Fruit fly (Drosophila melanogaster) whole organism, embryonic: Measurements from ENCODE around the gene osi.

Experiments used
- Atf6 ChIP-seq: fragments of 200-800 bp; sonication (Bioruptor generic); IDR thresholded peaks from 2 replicates; pipeline ENCODE4 v1.3.6; 2022; ENCODE audit warnings: missing biosample characterization, missing genetic modification characterization
- CG10431 ChIP-seq: fragments of 200-800 bp; sonication (Bioruptor generic); optimal IDR thresholded peaks from 3 replicates; lab custom pipeline; 2018; ENCODE audit warnings: missing biosample characterization, mild to moderate bottlenecking, missing genetic modification characterization
- CG10543 ChIP-seq: fragments of 200-800 bp; sonication (Bioruptor generic); optimal IDR thresholded peaks from 3 replicates; lab custom pipeline; 2017; ENCODE audit warnings: missing biosample characterization, mild to moderate bottlenecking, missing genetic modification characterization, moderate library complexity
- CG10654 ChIP-seq: fragments of 200-800 bp; sonication (Bioruptor generic); optimal IDR thresholded peaks from 2 replicates; lab custom pipeline; 2016; ENCODE audit warnings: missing biosample characterization, missing genetic modification characterization
- CG11085 ChIP-seq: fragments of 200-800 bp; sonication (Bioruptor generic); IDR thresholded peaks from 2 replicates; pipeline ENCODE4 v1.3.6; 2022; ENCODE audit warnings: missing biosample characterization, missing genetic modification characterization
- CG12155 ChIP-seq: fragments of 200-800 bp; sonication (Bioruptor generic); optimal IDR thresholded peaks from 3 replicates; lab custom pipeline; 2016; ENCODE audit warnings: missing biosample characterization, missing genetic modification characterization
- CG12744 ChIP-seq: fragments of 200-800 bp; sonication (Bioruptor generic); optimal IDR thresholded peaks from 2 replicates; lab custom pipeline; 2016; ENCODE audit warnings: missing biosample characterization, missing genetic modification characterization
- CG14860 ChIP-seq: fragments of 200-800 bp; sonication (Bioruptor generic); IDR thresholded peaks from 3 replicates; pipeline ENCODE4 v1.3.6; 2022; ENCODE audit warnings: missing biosample characterization, missing genetic modification characterization; ENCODE audit not compliant: partially characterized antibody
- CG15011 ChIP-seq: fragments of 200-800 bp; sonication (Bioruptor generic); optimal IDR thresholded peaks from 3 replicates; lab custom pipeline; 2018; ENCODE audit warnings: missing biosample characterization, mild to moderate bottlenecking, missing genetic modification characterization
- CG15514 ChIP-seq: fragments of 200-800 bp; sonication (Bioruptor generic); optimal IDR thresholded peaks from 3 replicates; lab custom pipeline; 2017; ENCODE audit warnings: missing biosample characterization, missing genetic modification characterization, mild to moderate bottlenecking, moderate library complexity, missing genetic modification reagents
- CG4707 ChIP-seq: fragments of 200-800 bp; sonication (Bioruptor generic); optimal IDR thresholded peaks from 2 replicates; lab custom pipeline; 2018; ENCODE audit warnings: missing biosample characterization, mild to moderate bottlenecking, missing genetic modification characterization, moderate library complexity
- CG4854 ChIP-seq: fragments of 200-800 bp; sonication (Bioruptor generic); optimal IDR thresholded peaks from 2 replicates; lab custom pipeline; 2016; ENCODE audit warnings: missing biosample characterization, missing genetic modification characterization, inconsistent platforms
- CG7271 ChIP-seq: fragments of 200-800 bp; sonication (Bioruptor generic); optimal IDR thresholded peaks from 2 replicates; lab custom pipeline; 2018; ENCODE audit warnings: missing biosample characterization, mild to moderate bottlenecking, missing genetic modification characterization, moderate library complexity
- CG8089 ChIP-seq: fragments of 200-800 bp; sonication (Bioruptor generic); optimal IDR thresholded peaks from 3 replicates; lab custom pipeline; 2016; ENCODE audit warnings: missing biosample characterization, missing genetic modification characterization
- CG8281 ChIP-seq: fragments of 200-800 bp; sonication (Bioruptor generic); optimal IDR thresholded peaks from 2 replicates; lab custom pipeline; 2018; ENCODE audit warnings: missing biosample characterization, mild to moderate bottlenecking, missing genetic modification characterization, moderate library complexity
- CG8359 ChIP-seq: fragments of 200-800 bp; sonication (Bioruptor generic); optimal IDR thresholded peaks from 2 replicates; lab custom pipeline; 2017; ENCODE audit warnings: missing biosample characterization, mild to moderate bottlenecking, missing genetic modification characterization, borderline replicate concordance
- Camta ChIP-seq: fragments of 200-800 bp; sonication (Bioruptor generic); optimal IDR thresholded peaks from 2 replicates; lab custom pipeline; 2016; ENCODE audit warnings: missing biosample characterization, missing genetic modification characterization
- CrebB ChIP-seq: fragments of 200-800 bp; sonication (Bioruptor generic); optimal IDR thresholded peaks from 3 replicates; lab custom pipeline; 2018; ENCODE audit warnings: missing biosample characterization, mild to moderate bottlenecking, missing genetic modification characterization
- Dip3 ChIP-seq: fragments of 200-800 bp; sonication (Bioruptor generic); optimal IDR thresholded peaks from 3 replicates; lab custom pipeline; 2016; ENCODE audit warnings: missing biosample characterization, missing genetic modification characterization
- Doc2 ChIP-seq: fragments of 200-800 bp; sonication (Bioruptor generic); IDR thresholded peaks from 2 replicates; pipeline ENCODE4 v1.3.6; 2022; ENCODE audit warnings: missing biosample characterization, missing genetic modification characterization
- HmgD ChIP-seq: fragments of 200-800 bp; sonication (Bioruptor generic); optimal IDR thresholded peaks from 3 replicates; lab custom pipeline; 2016; ENCODE audit warnings: missing biosample characterization, missing genetic modification characterization
- MBD-R2 ChIP-seq: fragments of 200-800 bp; sonication (Bioruptor generic); IDR thresholded peaks from 2 replicates; pipeline ENCODE4 v1.3.6; 2022; ENCODE audit warnings: missing biosample characterization, missing genetic modification characterization
- Med ChIP-seq: fragments of 200-800 bp; sonication (Bioruptor generic); peaks from one replicate; lab custom pipeline; 2016; ENCODE audit warnings: missing biosample characterization, missing genetic modification characterization, mild to moderate bottlenecking, inconsistent platforms, moderate library complexity
- NC2β ChIP-seq: fragments of 200-800 bp; sonication (Bioruptor generic); optimal IDR thresholded peaks from 2 replicates; lab custom pipeline; 2016; ENCODE audit warnings: missing biosample characterization, missing genetic modification characterization
- Sox100B ChIP-seq: fragments of 200-800 bp; sonication (Bioruptor generic); optimal IDR thresholded peaks from 3 replicates; lab custom pipeline; 2018; ENCODE audit warnings: missing biosample characterization, mild to moderate bottlenecking, missing genetic modification characterization
- ac ChIP-seq: fragments of 200-800 bp; sonication (Bioruptor generic); optimal IDR thresholded peaks from 3 replicates; lab custom pipeline; 2017; ENCODE audit warnings: missing biosample characterization, mild to moderate bottlenecking, missing genetic modification characterization
- aop ChIP-seq: fragments of 200-800 bp; sonication (Bioruptor generic); IDR thresholded peaks from 2 replicates; pipeline ENCODE4 v1.3.6; 2022; ENCODE audit warnings: missing biosample characterization, missing genetic modification characterization
- bigmax ChIP-seq: fragments of 200-800 bp; sonication (Bioruptor generic); optimal IDR thresholded peaks from 2 replicates; lab custom pipeline; 2018; ENCODE audit warnings: missing biosample characterization, mild to moderate bottlenecking, missing genetic modification characterization
- cas ChIP-seq: fragments of 200-800 bp; sonication (Bioruptor generic); IDR thresholded peaks from 2 replicates; pipeline ENCODE4 v1.3.6; 2022; ENCODE audit warnings: missing biosample characterization, missing genetic modification characterization
- ci ChIP-seq: fragments of 200-800 bp; sonication (Bioruptor generic); IDR thresholded peaks from 3 replicates; pipeline ENCODE4 v1.3.6; 2022; ENCODE audit warnings: missing biosample characterization, missing genetic modification characterization
- eyg ChIP-seq: fragments of 200-800 bp; sonication (Bioruptor generic); optimal IDR thresholded peaks from 3 replicates; lab custom pipeline; 2016; ENCODE audit warnings: missing biosample characterization, missing genetic modification characterization
- fd102C ChIP-seq: fragments of 200-800 bp; sonication (Bioruptor generic); optimal IDR thresholded peaks from 2 replicates; lab custom pipeline; 2018; ENCODE audit warnings: missing biosample characterization, mild to moderate bottlenecking, missing genetic modification characterization, moderate library complexity
- gcm ChIP-seq: fragments of 200-800 bp; sonication (Bioruptor generic); optimal IDR thresholded peaks from 2 replicates; lab custom pipeline; 2019; ENCODE audit warnings: missing biosample characterization, mild to moderate bottlenecking, missing genetic modification characterization, moderate library complexity
- grau ChIP-seq: fragments of 200-800 bp; optimal IDR thresholded peaks from 3 replicates; lab custom pipeline; 2019; ENCODE audit warnings: missing biosample characterization, mild to moderate bottlenecking, missing genetic modification characterization, moderate library complexity
- hb ChIP-seq: fragments of 200-800 bp; sonication (Bioruptor generic); IDR thresholded peaks from 3 replicates; pipeline ENCODE4 v1.3.6; 2022; ENCODE audit warnings: missing biosample characterization, missing genetic modification characterization; ENCODE audit not compliant: partially characterized antibody
- hth ChIP-seq: fragments of >200 bp; optimal IDR thresholded peaks from 2 replicates; lab custom pipeline; 2017; ENCODE audit warnings: inconsistent platforms
- insv ChIP-seq, 2 experiments: fragments of 200-800 bp; sonication (Bioruptor generic); optimal IDR thresholded peaks; 3 replicates each; lab custom pipeline; 2016 to 2018; ENCODE audit warnings: missing biosample characterization in 2 of 2, missing genetic modification characterization in 2 of 2
- inv ChIP-seq: fragments of 200-800 bp; sonication (Bioruptor generic); IDR thresholded peaks from 2 replicates; pipeline ENCODE4 v1.3.6; 2022; ENCODE audit warnings: missing biosample characterization, missing genetic modification characterization; ENCODE audit not compliant: partially characterized antibody
- jigr1 ChIP-seq: fragments of 200-800 bp; sonication (Bioruptor generic); IDR thresholded peaks from 3 replicates; pipeline ENCODE4 v1.3.6; 2022; ENCODE audit warnings: missing biosample characterization, missing genetic modification characterization
- klu ChIP-seq: fragments of 200-800 bp; sonication (Bioruptor generic); IDR thresholded peaks from 2 replicates; pipeline ENCODE4 v1.3.6; 2022; ENCODE audit warnings: missing biosample characterization, missing genetic modification characterization
- pzg ChIP-seq: fragments of 200-800 bp; sonication (Bioruptor generic); optimal IDR thresholded peaks from 3 replicates; lab custom pipeline; 2018; ENCODE audit warnings: missing biosample characterization, mild to moderate bottlenecking, missing genetic modification characterization, moderate library complexity
- stc ChIP-seq: fragments of 200-800 bp; sonication (Bioruptor generic); IDR thresholded peaks from 2 replicates; pipeline ENCODE4 v1.3.6; 2022; ENCODE audit warnings: missing biosample characterization, missing genetic modification characterization
- tgo ChIP-seq: fragments of 200-800 bp; sonication (Bioruptor generic); IDR thresholded peaks from 3 replicates; pipeline ENCODE4 v1.3.6; 2022; ENCODE audit warnings: missing biosample characterization, missing genetic modification characterization
- toy ChIP-seq: fragments of 200-800 bp; sonication (Bioruptor generic); IDR thresholded peaks from 2 replicates; pipeline ENCODE4 v1.3.6; 2022; ENCODE audit warnings: missing biosample characterization, missing genetic modification characterization
- unc-4 ChIP-seq: fragments of 200-800 bp; sonication (Bioruptor generic); IDR thresholded peaks from 2 replicates; pipeline ENCODE4 v1.3.6; 2022; ENCODE audit warnings: missing biosample characterization, missing genetic modification characterization; ENCODE audit not compliant: partially characterized antibody
- wdn ChIP-seq: fragments of 200-800 bp; sonication (Bioruptor generic); IDR thresholded peaks from 2 replicates; pipeline ENCODE4 v1.3.6; 2022; ENCODE audit warnings: missing biosample characterization, missing genetic modification characterization
- yki ChIP-seq: fragments of >200 bp; optimal IDR thresholded peaks from 3 replicates; lab custom pipeline; 2018

Gene osi

DNA sequence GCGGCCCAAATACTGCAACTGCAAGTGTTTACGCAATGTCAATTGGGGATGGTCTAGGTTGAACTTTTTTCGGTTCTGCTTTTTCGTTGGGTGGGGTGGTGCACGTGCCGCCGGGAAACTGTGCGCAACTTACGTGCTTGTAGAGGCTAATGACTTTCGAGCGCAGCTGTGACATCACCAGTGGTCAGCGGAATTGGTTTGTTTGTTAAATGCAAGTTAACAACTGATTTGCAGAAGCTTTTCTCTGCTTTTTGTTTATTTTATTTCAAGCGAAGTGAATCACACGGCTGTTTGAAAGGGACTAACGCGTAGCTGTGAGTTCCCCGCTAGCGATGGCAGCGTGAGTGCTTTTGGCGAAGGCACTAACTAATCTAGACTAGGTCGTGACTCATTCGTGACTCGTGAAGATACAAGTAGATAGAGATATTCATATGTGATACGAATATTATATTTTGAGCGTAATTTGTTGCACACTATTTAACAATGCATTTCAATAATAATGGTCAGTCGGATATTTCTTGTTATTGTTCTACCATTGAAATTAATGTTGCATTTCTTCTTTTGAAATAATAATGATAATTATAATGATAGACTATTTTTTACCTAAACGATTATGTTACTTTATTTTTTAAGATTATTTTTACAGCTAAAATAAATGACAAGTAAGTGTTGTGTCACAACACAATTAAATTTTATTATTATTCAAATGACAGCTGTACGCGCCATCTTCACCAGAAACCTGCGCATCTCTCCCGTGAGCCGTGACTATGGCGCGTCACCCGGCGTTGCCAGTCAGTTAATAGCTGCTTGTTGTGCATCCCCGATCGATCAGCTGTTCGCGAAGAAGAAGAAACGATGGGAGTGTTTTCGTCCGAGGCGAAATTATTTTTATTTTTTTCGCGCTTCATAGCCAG is at the start of gene osi, which contains the start of gene tweek (continued):
- TF ChIP-seq inv (GFP tag; lab: Robert Waterston, UW) (peak; percentile 89), eyg (no peak), ci (GFP tag; lab: Robert Waterston, UW) (no peak), MBD-R2 (GFP tag; lab: Robert Waterston, UW) (peak; percentile 75), CG8089 (GFP tag; lab: Kevin White, UChicago) (peak; percentile 12), CG4707 (GFP tag; lab: Kevin White, UChicago) (no peak), Sox100B (GFP tag; lab: Kevin White, UChicago) (no peak), hb (GFP tag; lab: Robert Waterston, UW) (peak; percentile 86), pzg (GFP tag; lab: Kevin White, UChicago) (peak; percentile 64), CrebB (tag; lab: Kevin White, UChicago) (no peak), CG8281 (tag; lab: Kevin White, UChicago) (no peak), cas (GFP tag; lab: Robert Waterston, UW) (no peak), bigmax (no peak), CG10654 (peak; percentile 28), aop (GFP tag; lab: Robert Waterston, UW) (no peak), toy (GFP tag; lab: Robert Waterston, UW) (no peak), NC2β (GFP tag; lab: Kevin White, UChicago) (peak; percentile 48), fd102C (no peak), CG7271 (no peak), klu (GFP tag; lab: Robert Waterston, UW) (peak; percentile 44; the same call in 1 of the 2 replicates), CG4854 (no peak), gcm (GFP tag; lab: Kevin White, UChicago) (no peak), CG11085 (GFP tag; lab: Robert Waterston, UW) (peak; percentile 22; the same call in 1 of the 2 replicates), insv (GFP tag; optimal IDR thresholded peaks at IDR 0.05; lab: Kevin White, UChicago) (peak in 1 of 2 experiments; percentile 9), CG8359 (GFP tag; lab: Kevin White, UChicago) (no peak), HmgD (GFP tag; lab: Kevin White, UChicago) (no peak), CG10543 (peak; percentile 54), Dip3 (peak; percentile 11), stc (GFP tag; lab: Robert Waterston, UW) (no peak), CG15514 (GFP tag; lab: Kevin White, UChicago) (peak; percentile 64), CG14860 (GFP tag; lab: Robert Waterston, UW) (peak; percentile 67; the same call in 2 of the 3 replicates), CG12744 (GFP tag; lab: Kevin White, UChicago) (no peak), yki (no peak), unc-4 (GFP tag; lab: Robert Waterston, UW) (peak; percentile 78), grau (tag; lab: Kevin White, UChicago) (peak; percentile 70), ac (GFP tag; lab: Kevin White, UChicago) (no peak), Atf6 (no peak), tgo (peak; percentile 46; the same call in 1 of the 3 replicates), CG10431 (GFP tag; lab: Kevin White, UChicago) (no peak), Camta (GFP tag; lab: Kevin White, UChicago) (peak; percentile 62), jigr1 (GFP tag; lab: Robert Waterston, UW) (no peak), wdn (GFP tag; lab: Robert Waterston, UW) (no peak), Med (GFP tag; lab: Kevin White, UChicago) (peak; percentile 82), hth (lab: Kevin White, UChicago) (no peak), CG12155 (peak; percentile 76), CG15011 (GFP tag; lab: Kevin White, UChicago) (no peak), Doc2 (no peak)
